Worm (Caenorhabditis elegans): ENCODE measurements around the gene cal-5.

The cal-5 gene

ce11 chrX:5103422-5103821, 25.7 kb upstream of the cal-5 start (continued):
- no peak for TF ChIP-seq atf-7 (tag; optimal IDR thresholded peaks at IDR 0.05)
- TF ChIP-seq egl-44 (GFP tag; IDR thresholded peaks at IDR 0.05): no peak
- TF ChIP-seq nhr-27 (tag; optimal IDR thresholded peaks at IDR 0.05): no peak
- no peak for TF ChIP-seq nfya-1 (tag; optimal IDR thresholded peaks at IDR 0.05; ENCODE audit: borderline replicate concordance, insufficient read depth)
- TF ChIP-seq lin-26 (GFP tag; IDR thresholded peaks at IDR 0.05): 0 out of 2 replicates have a peak, but pooled peaks have one; percentile 28
- peak; percentile 55 for TF ChIP-seq repo-1 (tag; optimal IDR thresholded peaks at IDR 0.05)
- no peak for TF ChIP-seq nhr-179 (tag; optimal IDR thresholded peaks at IDR 0.05)
- TF ChIP-seq ets-4 (GFP tag; optimal IDR thresholded peaks at IDR 0.05): no peak
- no peak for TF ChIP-seq egrh-3 (GFP tag; IDR thresholded peaks at IDR 0.05)
- no peak for TF ChIP-seq hsf-1 (GFP tag; IDR thresholded peaks at IDR 0.05)
- no peak for TF ChIP-seq gei-17 (GFP tag; optimal IDR thresholded peaks at IDR 0.05)
- TF ChIP-seq B0261.1 (tag; optimal IDR thresholded peaks at IDR 0.05): no peak
- TF ChIP-seq ztf-22 (GFP tag; optimal IDR thresholded peaks at IDR 0.05): no peak
- peak; percentile 3 for TF ChIP-seq F52B5.7 (tag; optimal IDR thresholded peaks at IDR 0.05)
- no peak for TF ChIP-seq nfyb-1 (GFP tag; IDR thresholded peaks at IDR 0.05)
- TF ChIP-seq egl-18 (GFP tag; IDR thresholded peaks at IDR 0.05): no peak
- no peak for TF ChIP-seq attf-6 (GFP tag; IDR thresholded peaks at IDR 0.05)
- no peak for TF ChIP-seq tbx-9 (tag; optimal IDR thresholded peaks at IDR 0.05; ENCODE audit: borderline replicate concordance)
- TF ChIP-seq rpc-1 (optimal IDR thresholded peaks at IDR 0.05): no peak
- TF ChIP-seq rpc-1 (tag; optimal IDR thresholded peaks at IDR 0.05): no peak
- no peak for TF ChIP-seq snpc-1.3 (tag; optimal IDR thresholded peaks at IDR 0.05; ENCODE audit: insufficient read depth)
- 0 out of 2 replicates have a peak, but pooled peaks have one; percentile 4 for TF ChIP-seq rcor-1 (GFP tag; IDR thresholded peaks at IDR 0.05)
- no peak for TF ChIP-seq sptf-2 (GFP tag; optimal IDR thresholded peaks at IDR 0.05)
- no peak for TF ChIP-seq die-1 (tag; optimal IDR thresholded peaks at IDR 0.05)
- peak; percentile 76 for TF ChIP-seq Y53G8AR.9 (GFP tag; conservative IDR thresholded peaks at IDR 0.05)

ce11 chrX:5102338-5102737, 24.6 kb upstream of the cal-5 start:
- 0 out of 2 replicates have a peak, but pooled peaks have one; percentile 5 for TF ChIP-seq nfyb-1 (GFP tag; IDR thresholded peaks at IDR 0.05)
- no peak for TF ChIP-seq athp-1 (tag; optimal IDR thresholded peaks at IDR 0.05)
- no peak for TF ChIP-seq madf-8 (GFP tag; conservative IDR thresholded peaks at IDR 0.05)
- TF ChIP-seq lag-1 (GFP tag; IDR thresholded peaks at IDR 0.05): 0 out of 2 replicates have a peak, but pooled peaks have one; percentile 29
- TF ChIP-seq cebp-1 (GFP tag; IDR thresholded peaks at IDR 0.05): no peak
- TF ChIP-seq cebp-1 (tag; optimal IDR thresholded peaks at IDR 0.05): peak; percentile 2
- no peak for TF ChIP-seq dpl-1 (GFP tag; optimal IDR thresholded peaks at IDR 0.05)
- no peak for TF ChIP-seq nhr-179 (tag; optimal IDR thresholded peaks at IDR 0.05)
- TF ChIP-seq F33H1.4 (GFP tag; IDR thresholded peaks at IDR 0.05): no peak
- 0 out of 2 replicates have a peak, but pooled peaks have one; percentile 21 for TF ChIP-seq zfh-2 (GFP tag; conservative IDR thresholded peaks at IDR 0.05)
- peak; percentile 25; the same call in 1 of the 2 replicates for TF ChIP-seq Y56A3A.18 (GFP tag; IDR thresholded peaks at IDR 0.05)
- peak; percentile 57; the same call in 1 of the 2 replicates for TF ChIP-seq cebp-2 (GFP tag; IDR thresholded peaks at IDR 0.05)
- peak; percentile 75 for TF ChIP-seq Y53G8AR.9 (GFP tag; conservative IDR thresholded peaks at IDR 0.05)
- no peak for TF ChIP-seq egl-18 (GFP tag; IDR thresholded peaks at IDR 0.05)

DNA sequence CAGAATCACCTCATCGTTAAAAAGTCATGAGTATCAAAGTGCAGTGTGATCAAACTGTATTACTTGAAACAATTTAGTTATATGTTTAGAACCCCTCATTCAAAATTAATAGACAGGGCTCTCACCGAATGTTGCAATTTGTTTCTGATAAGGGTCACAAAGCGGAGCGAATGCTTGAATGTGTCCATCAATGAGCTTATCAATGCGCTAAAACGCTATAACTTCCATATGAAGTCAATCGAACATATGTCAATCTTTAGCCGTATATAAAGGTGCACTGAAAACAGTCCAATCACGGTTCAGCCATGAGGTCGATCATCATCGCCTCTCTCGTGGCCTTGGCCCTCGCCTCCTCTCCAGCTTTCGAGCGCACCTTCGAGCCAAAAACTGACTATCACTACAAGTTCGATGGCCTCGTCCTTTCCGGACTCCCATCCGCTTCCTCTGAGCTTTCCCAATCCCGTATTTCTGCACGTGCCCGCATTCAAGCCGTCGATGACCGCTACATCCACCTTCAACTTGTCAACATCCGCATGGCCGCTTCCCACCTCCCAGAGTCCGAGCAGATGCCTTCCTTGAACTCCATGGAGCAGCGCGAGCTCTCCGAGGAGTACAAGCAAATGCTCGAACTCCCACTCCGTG, 23.1 kb upstream of the cal-5 start, which contains the start of gene vit-2:
TSS of gene vit-2 (plus strand) at position 305 of the 642 bp plus-strand sequence.
- TF ChIP-seq egrh-3 (GFP tag; IDR thresholded peaks at IDR 0.05): peak; percentile 56; the same call in 1 of the 2 replicates
- TF ChIP-seq tlf-1 (GFP tag; optimal IDR thresholded peaks at IDR 0.05): no peak
- no peak for TF ChIP-seq ztf-3 (GFP tag; optimal IDR thresholded peaks at IDR 0.05)
- TF ChIP-seq hlh-12 (tag; optimal IDR thresholded peaks at IDR 0.05): no peak
- TF ChIP-seq fkh-3 (tag; optimal IDR thresholded peaks at IDR 0.05): no peak
- no peak for TF ChIP-seq attf-5 (GFP tag; optimal IDR thresholded peaks at IDR 0.05)
- no peak for TF ChIP-seq hlh-26 (GFP tag; conservative IDR thresholded peaks at IDR 0.05)
- TF ChIP-seq lsy-27 (tag; optimal IDR thresholded peaks at IDR 0.05; ENCODE audit: borderline replicate concordance, insufficient read depth): no peak
- TF ChIP-seq snpc-3.4 (tag; optimal IDR thresholded peaks at IDR 0.05): no peak
- no peak for TF ChIP-seq C06A6.2 (GFP tag; conservative IDR thresholded peaks at IDR 0.05)
- TF ChIP-seq ZK185.1 (tag; optimal IDR thresholded peaks at IDR 0.05; ENCODE audit: poor library complexity, severe bottlenecking): no peak
- no peak for TF ChIP-seq ceh-27 (GFP tag; optimal IDR thresholded peaks at IDR 0.05)
- no peak for TF ChIP-seq madf-8 (GFP tag; conservative IDR thresholded peaks at IDR 0.05)
